Worm (Caenorhabditis elegans): ENCODE measurements around the gene tric-1B.1.

tric-1B.1 gene

DNA sequence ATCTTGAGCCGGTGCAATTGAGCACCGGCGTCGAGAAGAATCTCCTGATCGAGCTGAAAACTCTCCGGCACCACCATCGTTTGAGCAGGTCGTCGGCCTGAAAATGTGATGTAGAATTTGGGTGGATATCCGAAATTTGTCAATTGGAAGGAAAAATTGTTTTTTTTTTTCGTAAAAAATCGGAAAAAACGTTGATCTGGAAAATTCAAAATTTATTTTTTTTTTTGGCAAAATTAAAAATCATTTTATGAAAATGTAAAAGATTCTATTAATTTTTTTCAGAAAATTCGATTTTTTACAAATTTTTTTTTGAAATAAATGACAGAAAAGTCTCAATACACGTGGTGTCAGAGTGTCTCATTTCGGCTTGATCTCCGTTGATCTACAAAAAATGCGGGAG, at the start of gene tric-1B.1:
Gene tric-1B.1, minus strand, starts transcription at position 101 of the 400 bp plus-strand sequence.
- no peak for TF ChIP-seq unc-62 (GFP tag; optimal IDR thresholded peaks at IDR 0.05)

ce11 chrII:12311560-12311959, 45.5 kb upstream of the tric-1B.1 start, which contains the start of gene sre-51:
Gene sre-51, plus strand, starts transcription at chrII:12311860.
- no peak for TF ChIP-seq unc-62 (GFP tag; optimal IDR thresholded peaks at IDR 0.05)

DNA sequence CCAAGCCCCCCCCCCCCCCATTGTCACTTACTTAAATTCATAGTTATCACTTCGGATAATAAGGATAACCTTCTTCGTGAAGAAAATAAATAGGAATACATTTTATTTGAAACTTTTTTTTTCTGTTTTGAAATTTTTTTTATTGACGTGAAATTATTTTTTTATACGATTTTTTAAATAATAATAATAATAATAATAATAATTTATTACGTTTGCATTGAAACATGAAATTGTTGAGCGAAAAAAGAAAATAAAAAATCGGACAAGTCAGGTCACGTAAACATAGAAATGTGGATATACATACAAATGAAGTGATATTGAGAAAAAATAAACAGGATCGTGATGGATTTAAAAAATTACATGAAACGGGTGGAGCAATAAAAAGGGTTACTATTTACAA, 43.6 kb upstream of the tric-1B.1 start, which contains the start of gene C50E10.2:
Gene C50E10.2, minus strand, starts transcription at position 101 of the 400 bp plus-strand sequence.
- TF ChIP-seq unc-62 (GFP tag; optimal IDR thresholded peaks at IDR 0.05): no peak

DNA sequence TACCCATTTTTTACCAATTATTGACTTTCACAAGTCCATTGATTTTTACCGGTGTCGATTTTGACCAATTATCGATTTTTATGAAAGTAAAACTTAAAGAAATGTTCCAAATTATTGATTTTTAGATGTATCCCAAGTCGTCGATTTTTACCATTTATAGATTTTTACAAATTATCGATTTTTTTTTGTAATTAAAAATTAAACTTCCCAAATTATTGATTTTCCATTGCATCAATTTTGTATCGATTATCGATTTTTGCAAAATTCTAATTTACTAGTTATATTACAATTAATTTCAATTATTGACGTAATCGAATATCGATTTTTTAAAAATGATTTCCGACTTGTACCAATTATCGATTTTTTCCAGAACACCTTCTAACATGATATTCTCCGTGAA, 37.1 kb upstream of the tric-1B.1 start, which contains the start of gene sre-50:
Gene sre-50, plus strand, starts transcription at position 384 of the 400 bp plus-strand sequence.
- no peak for TF ChIP-seq unc-62 (GFP tag; optimal IDR thresholded peaks at IDR 0.05)

ce11 chrII:12302354-12302753, 36.3 kb upstream of the tric-1B.1 start, which contains the start of gene C50E10.1:
Gene C50E10.1, minus strand, starts transcription at chrII:12302454.
- TF ChIP-seq unc-62 (GFP tag; optimal IDR thresholded peaks at IDR 0.05): no peak

ce11 chrII:12301233-12301632, 35.2 kb upstream of the tric-1B.1 start:
- TF ChIP-seq unc-62 (GFP tag; optimal IDR thresholded peaks at IDR 0.05): no peak

DNA sequence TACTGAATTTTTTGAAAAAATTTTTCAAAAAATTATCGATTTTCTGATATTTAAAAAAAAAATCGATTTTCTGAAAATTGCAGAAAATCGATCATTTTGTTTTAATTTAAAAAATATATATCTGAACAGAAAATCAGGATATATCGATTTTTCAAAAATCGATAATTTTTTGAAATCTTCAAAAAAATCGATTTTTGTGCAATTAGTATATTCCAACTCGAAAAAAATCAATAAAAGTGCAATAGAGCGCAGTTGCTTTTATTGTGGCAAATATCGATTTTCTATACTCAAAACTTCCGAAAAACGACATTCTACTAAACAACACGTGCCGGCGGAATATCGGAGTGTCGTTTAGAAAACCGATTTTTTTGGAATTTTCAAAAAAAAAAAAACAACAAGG, 34.6 kb upstream of the tric-1B.1 start:
- TF ChIP-seq unc-62 (GFP tag; optimal IDR thresholded peaks at IDR 0.05): no peak

ce11 chrII:12296591-12296990, 30.5 kb upstream of the tric-1B.1 start:
- TF ChIP-seq unc-62 (GFP tag; optimal IDR thresholded peaks at IDR 0.05): no peak

DNA sequence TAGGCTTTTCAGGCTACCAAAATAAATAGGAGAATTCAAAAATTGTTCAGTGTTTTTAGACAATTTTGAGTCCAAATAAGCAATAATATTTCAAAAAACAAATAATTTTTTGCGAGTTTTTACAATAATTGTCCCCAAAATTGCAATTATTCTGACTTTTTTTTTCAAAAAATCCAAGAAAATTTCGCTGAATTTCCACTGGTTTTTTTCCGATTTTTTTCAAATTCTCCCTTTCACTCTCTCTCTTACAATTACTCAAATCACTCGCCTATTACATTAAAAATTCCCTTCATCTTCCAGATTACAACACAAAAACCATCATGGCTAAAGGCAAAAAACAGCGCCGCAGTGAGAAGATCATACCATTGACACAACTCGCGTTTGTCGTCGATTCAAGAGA, 23.0 kb upstream of the tric-1B.1 start, which contains the start of gene Y57A10A.31:
Gene Y57A10A.31, plus strand, starts transcription at position 301 of the 400 bp plus-strand sequence.
- no peak for TF ChIP-seq unc-62 (GFP tag; optimal IDR thresholded peaks at IDR 0.05)

- TF ChIP-seq unc-62 (GFP tag; optimal IDR thresholded peaks at IDR 0.05): no peak
Measured at ce11 chrII:12284045-12284444, 18.0 kb upstream of the tric-1B.1 start.

DNA sequence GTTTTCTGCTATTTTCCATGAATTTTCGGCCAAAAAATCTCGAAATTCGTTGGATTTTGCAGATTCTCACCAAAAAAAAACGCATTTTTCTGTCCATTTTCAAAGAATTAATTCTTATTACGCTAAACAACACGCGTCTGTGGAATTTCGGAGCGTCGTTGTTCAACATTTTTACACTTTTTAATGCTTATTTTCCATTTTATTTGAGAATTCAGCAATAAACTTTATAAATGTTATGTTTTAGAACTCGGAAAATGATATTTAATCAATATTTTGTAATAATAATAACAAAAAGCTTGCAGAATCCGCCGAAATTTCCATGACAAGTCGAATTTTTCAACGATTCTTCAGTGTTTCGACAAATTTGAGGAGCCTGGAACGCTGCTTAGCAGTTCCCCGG, 14.3 kb upstream of the tric-1B.1 start, which contains the start of gene ife-5:
Gene ife-5, plus strand, starts transcription at position 301 of the 400 bp plus-strand sequence.
- no peak for TF ChIP-seq unc-62 (GFP tag; optimal IDR thresholded peaks at IDR 0.05)

DNA sequence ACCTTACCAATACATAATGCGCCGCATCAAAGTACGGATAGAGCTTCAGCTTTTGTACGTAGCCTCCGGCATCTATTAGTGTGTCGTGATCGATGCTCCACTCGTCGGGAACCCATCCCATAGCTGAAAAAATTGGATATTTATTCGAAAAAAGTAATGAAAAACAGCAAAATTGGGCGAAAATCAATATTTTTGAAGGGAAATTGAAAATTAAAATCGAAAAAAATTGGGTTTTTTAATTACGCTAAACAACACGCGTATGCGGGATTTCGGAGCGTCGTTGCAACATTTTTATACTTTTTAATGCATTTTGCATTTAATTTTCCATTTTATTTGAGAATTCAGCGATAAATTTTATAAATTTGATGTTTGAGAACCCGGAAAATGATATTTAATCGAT, 13.2 kb upstream of the tric-1B.1 start, which contains the start of the genes tric-1B.2 and Y57A10A.29:
Gene tric-1B.2, minus strand, starts transcription at position 129 of the 400 bp plus-strand sequence.
Gene Y57A10A.29, plus strand, starts transcription at position 303 of the 400 bp plus-strand sequence.
- no peak for TF ChIP-seq unc-62 (GFP tag; optimal IDR thresholded peaks at IDR 0.05)

DNA sequence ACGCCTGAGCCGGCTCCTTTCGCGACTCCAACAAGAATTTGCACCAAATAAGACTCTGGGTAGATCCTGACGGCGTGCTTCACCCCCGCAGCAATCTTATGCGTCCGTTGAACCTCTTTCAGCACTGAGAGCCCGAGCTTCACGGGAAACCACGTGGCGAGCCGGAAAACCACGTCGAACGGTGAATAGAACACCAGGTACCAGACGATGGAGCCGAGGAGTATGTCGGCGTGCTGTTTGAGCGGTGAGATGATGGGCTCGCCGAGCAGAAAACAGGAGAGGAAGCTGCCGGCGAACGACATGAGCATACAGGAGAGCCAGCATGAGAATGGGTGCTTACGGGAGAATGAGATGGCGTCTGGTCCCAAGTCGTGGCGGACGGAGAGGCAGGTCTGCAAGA, 12.6 kb upstream of the tric-1B.1 start:
- TF ChIP-seq unc-62 (GFP tag; optimal IDR thresholded peaks at IDR 0.05): no peak

DNA sequence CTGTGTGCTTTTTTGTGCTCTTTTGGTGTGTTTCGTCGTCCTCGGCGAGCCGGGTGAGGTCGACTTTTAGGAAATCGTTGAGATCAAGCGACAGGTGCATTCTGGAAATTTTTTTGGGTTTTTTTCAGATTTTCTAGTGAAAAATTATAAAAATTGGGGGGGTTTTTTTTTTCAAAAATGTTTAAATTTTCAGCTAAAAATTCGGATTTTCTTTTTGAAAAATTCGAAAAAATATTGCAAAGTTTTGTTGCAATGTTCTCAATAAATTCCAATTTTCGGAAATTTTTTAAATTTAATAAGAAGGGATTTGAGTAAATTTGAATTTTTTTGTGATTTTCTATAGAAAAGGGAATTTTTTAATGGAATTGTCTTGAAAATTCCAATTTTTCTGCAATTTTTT, 8.9 kb upstream of the tric-1B.1 start, which contains the start of gene Y57A10A.27:
Gene Y57A10A.27, minus strand, starts transcription at position 101 of the 400 bp plus-strand sequence.
- TF ChIP-seq unc-62 (GFP tag; optimal IDR thresholded peaks at IDR 0.05): no peak

DNA sequence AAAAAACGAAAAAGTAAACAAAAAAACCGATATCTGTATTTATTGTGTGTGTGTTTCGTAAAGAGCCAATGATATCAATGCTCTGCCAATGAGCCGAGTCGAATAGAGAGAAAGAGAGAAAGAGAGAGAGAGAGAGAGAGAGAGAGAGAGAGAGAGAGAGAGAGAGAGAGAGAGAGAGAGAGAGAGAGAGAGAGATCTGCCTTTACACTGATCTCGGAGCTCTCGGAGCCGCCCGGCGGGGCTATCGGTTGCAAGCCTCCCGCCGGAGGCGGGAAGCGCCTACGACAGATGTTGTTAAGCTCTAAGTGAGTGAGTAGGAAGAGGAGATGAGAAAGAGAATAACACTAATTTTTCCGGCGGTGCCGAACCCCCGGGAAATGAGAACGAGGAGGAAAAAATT, 2.8 kb upstream of the tric-1B.1 start:
- no peak for TF ChIP-seq unc-62 (GFP tag; optimal IDR thresholded peaks at IDR 0.05)

ce11 chrII:12266797-12267196, 752 bp upstream of the tric-1B.1 start:
- no peak for TF ChIP-seq unc-62 (GFP tag; optimal IDR thresholded peaks at IDR 0.05)

- no peak for TF ChIP-seq unc-62 (GFP tag; optimal IDR thresholded peaks at IDR 0.05)
Measured at ce11 chrII:12264847-12265246, 1.2 kb downstream of the tric-1B.1 start.

Measured in whole organism, dauer.